Worm (Caenorhabditis elegans): ENCODE measurements around the gene T19D12.9.

Gene T19D12.9

DNA sequence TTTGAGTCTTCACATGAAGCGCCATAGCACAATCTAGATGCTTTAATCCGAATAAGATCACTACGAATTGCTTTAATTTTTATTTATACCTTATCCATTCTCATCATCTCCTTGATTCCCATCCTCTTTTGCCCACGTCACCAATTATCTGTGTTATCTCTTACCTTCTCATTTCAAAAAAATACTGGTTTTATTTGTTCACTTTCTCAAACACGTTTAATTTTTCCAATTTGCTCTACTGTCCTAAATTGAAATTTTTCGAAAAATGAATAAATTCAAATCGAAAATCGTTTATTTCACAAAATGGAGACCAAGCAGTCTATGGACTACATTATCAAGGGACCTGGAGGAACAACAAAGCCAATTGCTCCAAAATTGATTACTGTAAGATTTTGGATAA is 32.3 kb downstream of the T19D12.9 start, which contains the start of gene F54H5.3:
F54H5.3 (plus strand) TSS at position 301 of the 400 bp plus-strand sequence.
- TF ChIP-seq tbx-37 (GFP tag; conservative IDR thresholded peaks at IDR 0.05) (no peak), B0310.2 (tag; optimal IDR thresholded peaks at IDR 0.05) (no peak), sea-1 (GFP tag; conservative IDR thresholded peaks at IDR 0.05) (no peak), flt-1 (GFP tag; IDR thresholded peaks at IDR 0.05) (no peak), hmg-4 (GFP tag; optimal IDR thresholded peaks at IDR 0.05) (no peak), scrt-1 (GFP tag; IDR thresholded peaks at IDR 0.05) (no peak)

ce11 chrII:6619007-6619406 is 35.2 kb downstream of the T19D12.9 start:
- TF ChIP-seq hmbx-1 (tag; optimal IDR thresholded peaks at IDR 0.05) (no peak), aly-1 (tag; optimal IDR thresholded peaks at IDR 0.05) (no peak), hmg-4 (GFP tag; optimal IDR thresholded peaks at IDR 0.05) (no peak), tbx-37 (GFP tag; conservative IDR thresholded peaks at IDR 0.05) (no peak), scrt-1 (GFP tag; IDR thresholded peaks at IDR 0.05) (no peak), sea-1 (GFP tag; conservative IDR thresholded peaks at IDR 0.05) (no peak), ets-7 (tag; optimal IDR thresholded peaks at IDR 0.05) (no peak), tra-4 (tag; optimal IDR thresholded peaks at IDR 0.05) (no peak)

DNA sequence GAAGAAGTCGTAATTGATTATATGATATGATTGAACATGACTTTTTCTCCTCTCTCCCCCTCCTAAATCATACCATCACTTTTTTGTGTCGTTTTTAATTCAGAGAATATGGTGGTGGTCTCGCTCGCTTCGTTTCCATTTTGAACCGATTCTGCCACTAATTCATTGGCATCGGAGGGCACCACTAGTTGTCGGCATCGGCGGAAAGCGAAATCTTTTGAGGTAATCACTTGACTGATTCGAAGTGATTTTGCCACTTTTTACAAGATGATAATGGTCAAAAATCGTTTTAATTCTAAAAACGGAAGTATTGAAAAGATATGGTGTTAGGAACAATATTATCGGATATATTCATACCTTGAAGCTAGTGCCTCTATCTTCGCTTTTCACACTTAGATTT is 37.4 kb downstream of the T19D12.9 start, which contains the start of gene klf-3:
klf-3 (plus strand) TSS at position 109 of the 400 bp plus-strand sequence.
- TF ChIP-seq sea-1 (GFP tag; conservative IDR thresholded peaks at IDR 0.05), result no peak
- no peak for TF ChIP-seq tbx-11 (GFP tag; IDR thresholded peaks at IDR 0.05)
- TF ChIP-seq tra-4 (tag; optimal IDR thresholded peaks at IDR 0.05), result no peak
- no peak for TF ChIP-seq B0310.2 (tag; optimal IDR thresholded peaks at IDR 0.05)
- TF ChIP-seq ceh-36 (tag; optimal IDR thresholded peaks at IDR 0.05), result no peak
- no peak for TF ChIP-seq ets-7 (tag; optimal IDR thresholded peaks at IDR 0.05)
- no peak for TF ChIP-seq tbx-37 (GFP tag; conservative IDR thresholded peaks at IDR 0.05)
- no peak for TF ChIP-seq scrt-1 (GFP tag; IDR thresholded peaks at IDR 0.05)
- TF ChIP-seq ceh-13 (GFP tag; optimal IDR thresholded peaks at IDR 0.05), result no peak

DNA sequence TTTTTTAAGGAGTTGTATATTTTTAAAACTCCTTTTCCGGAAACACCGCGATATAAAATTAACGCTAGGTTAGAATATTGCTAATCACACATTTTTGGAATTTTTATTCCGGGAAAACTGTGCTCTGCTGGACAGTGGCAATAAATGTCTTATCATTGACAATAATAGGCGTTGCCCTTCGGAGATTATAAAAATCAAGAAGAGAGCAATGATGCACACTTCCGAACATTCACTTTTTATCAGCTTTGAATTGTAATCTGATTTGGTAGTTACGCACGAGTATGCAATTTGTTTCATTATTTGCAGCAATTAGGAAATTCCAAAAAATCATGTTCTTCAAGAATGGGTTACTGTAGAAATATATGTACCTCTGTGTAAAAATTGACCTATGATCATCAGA is 38.0 kb downstream of the T19D12.9 start:
- no peak for TF ChIP-seq tbx-11 (GFP tag; IDR thresholded peaks at IDR 0.05)
- no peak for TF ChIP-seq ama-1 (optimal IDR thresholded peaks at IDR 0.05)
- TF ChIP-seq ets-7 (tag; optimal IDR thresholded peaks at IDR 0.05), result no peak
- TF ChIP-seq tbx-37 (GFP tag; conservative IDR thresholded peaks at IDR 0.05), result no peak
- no peak for TF ChIP-seq hmbx-1 (tag; optimal IDR thresholded peaks at IDR 0.05)
- TF ChIP-seq pes-1 (GFP tag; IDR thresholded peaks at IDR 0.05), result no peak
- TF ChIP-seq sea-1 (GFP tag; conservative IDR thresholded peaks at IDR 0.05), result no peak

DNA sequence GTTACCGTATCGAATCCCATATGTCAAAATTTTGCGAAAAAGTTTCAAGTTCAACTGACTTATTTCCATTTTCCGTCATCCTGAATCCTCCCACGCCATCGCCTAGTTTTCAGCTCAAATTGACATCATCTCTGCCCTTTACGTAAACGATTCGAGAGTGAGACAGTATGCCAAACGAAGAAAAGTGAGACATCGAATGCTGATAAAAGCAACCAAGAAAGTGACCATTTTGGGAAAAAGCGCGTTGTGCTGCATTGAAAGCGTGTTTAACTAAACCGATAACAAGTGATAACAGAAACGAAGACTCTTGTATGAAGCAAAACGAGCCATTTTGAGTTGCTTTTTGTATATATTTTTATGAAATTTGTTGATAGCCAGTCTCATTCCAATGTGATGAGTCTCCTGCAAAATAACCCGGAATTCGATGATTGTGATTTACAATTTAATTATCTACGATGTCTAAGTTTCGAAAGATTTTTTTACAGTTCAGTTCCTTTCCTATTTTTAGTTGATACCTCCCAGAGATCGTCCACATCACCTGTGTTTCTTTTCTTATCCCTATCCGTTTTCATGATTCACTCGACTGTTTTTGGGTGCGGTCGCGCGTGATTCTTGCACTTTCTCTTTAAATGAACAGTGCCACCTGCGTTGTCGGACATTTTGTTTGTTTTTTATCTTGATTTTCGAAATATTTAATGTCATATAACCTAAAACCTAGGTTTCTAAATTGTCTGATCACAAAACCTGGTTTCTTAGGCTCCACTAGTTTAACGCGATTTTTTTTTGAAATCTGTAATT is 38.8 kb downstream of the T19D12.9 start:
- TF ChIP-seq aly-1 (tag; optimal IDR thresholded peaks at IDR 0.05), result no peak
- TF ChIP-seq sea-1 (GFP tag; conservative IDR thresholded peaks at IDR 0.05), result no peak
- TF ChIP-seq scrt-1 (GFP tag; IDR thresholded peaks at IDR 0.05), result no peak
- TF ChIP-seq ama-1 (optimal IDR thresholded peaks at IDR 0.05), result no peak
- no peak for TF ChIP-seq hnd-1 (tag; optimal IDR thresholded peaks at IDR 0.05)
- TF ChIP-seq F13C5.2 (tag; optimal IDR thresholded peaks at IDR 0.05), result no peak
- TF ChIP-seq flt-1 (GFP tag; IDR thresholded peaks at IDR 0.05), result no peak
- TF ChIP-seq B0310.2 (tag; optimal IDR thresholded peaks at IDR 0.05), result no peak
- no peak for TF ChIP-seq ets-7 (tag; optimal IDR thresholded peaks at IDR 0.05)
- no peak for TF ChIP-seq tbx-37 (GFP tag; conservative IDR thresholded peaks at IDR 0.05)
- TF ChIP-seq hmbx-1 (tag; optimal IDR thresholded peaks at IDR 0.05), result no peak
- no peak for TF ChIP-seq ceh-13 (GFP tag; optimal IDR thresholded peaks at IDR 0.05)
- TF ChIP-seq tbx-11 (GFP tag; IDR thresholded peaks at IDR 0.05), result no peak
- TF ChIP-seq hmg-4 (GFP tag; optimal IDR thresholded peaks at IDR 0.05), result no peak
- TF ChIP-seq pes-1 (GFP tag; IDR thresholded peaks at IDR 0.05), result no peak

ce11 chrII:6614500-6614899 is 39.7 kb downstream of the T19D12.9 start:
- TF ChIP-seq sea-1 (GFP tag; conservative IDR thresholded peaks at IDR 0.05) (no peak), hnd-1 (tag; optimal IDR thresholded peaks at IDR 0.05) (no peak), ets-7 (tag; optimal IDR thresholded peaks at IDR 0.05) (no peak), pes-1 (GFP tag; IDR thresholded peaks at IDR 0.05) (no peak)

- TF ChIP-seq pes-1 (GFP tag; IDR thresholded peaks at IDR 0.05), result no peak
These were observed 41.6 kb downstream of the T19D12.9 start for ce11 chrII:6612544-6612943.

- TF ChIP-seq hmg-4 (GFP tag; optimal IDR thresholded peaks at IDR 0.05) (no peak), hnd-1 (tag; optimal IDR thresholded peaks at IDR 0.05) (no peak), tra-4 (tag; optimal IDR thresholded peaks at IDR 0.05) (no peak), scrt-1 (GFP tag; IDR thresholded peaks at IDR 0.05) (no peak), hmbx-1 (tag; optimal IDR thresholded peaks at IDR 0.05) (no peak), flt-1 (GFP tag; IDR thresholded peaks at IDR 0.05) (no peak), tbx-37 (GFP tag; conservative IDR thresholded peaks at IDR 0.05) (no peak), tbx-11 (GFP tag; IDR thresholded peaks at IDR 0.05) (no peak), B0310.2 (tag; optimal IDR thresholded peaks at IDR 0.05) (no peak), ceh-36 (tag; optimal IDR thresholded peaks at IDR 0.05) (no peak), sea-1 (GFP tag; conservative IDR thresholded peaks at IDR 0.05) (no peak), ets-7 (tag; optimal IDR thresholded peaks at IDR 0.05) (no peak), F13C5.2 (tag; optimal IDR thresholded peaks at IDR 0.05) (no peak), aly-1 (tag; optimal IDR thresholded peaks at IDR 0.05) (no peak), pes-1 (GFP tag; IDR thresholded peaks at IDR 0.05) (no peak)
These were observed 43.9 kb downstream of the T19D12.9 start for ce11 chrII:6610262-6610661.

Data from whole organism, early embryonic.